Fruit fly (Drosophila melanogaster) whole organism, embryonic: ENCODE data around the gene Rab23.

Experiments
- Blimp-1 ChIP-seq: fragments of 200-800 bp; sonication (Bioruptor generic); optimal IDR thresholded peaks from 3 replicates; lab custom pipeline; 2018; ENCODE audit warnings: missing biosample characterization, missing genetic modification characterization, mild to moderate bottlenecking, moderate library complexity, missing genetic modification reagents
- CG1024 ChIP-seq: fragments of 200-800 bp; sonication (Bioruptor generic); IDR thresholded peaks from 2 replicates; pipeline ENCODE4 v1.3.6; 2022; ENCODE audit warnings: missing biosample characterization, missing genetic modification characterization
- CG12219 ChIP-seq: fragments of 200-800 bp; sonication (Bioruptor generic); optimal IDR thresholded peaks from 3 replicates; lab custom pipeline; 2018; ENCODE audit warnings: missing biosample characterization, mild to moderate bottlenecking, missing genetic modification characterization
- CG13296 ChIP-seq: fragments of 200-800 bp; sonication (Bioruptor generic); optimal IDR thresholded peaks from 3 replicates; lab custom pipeline; 2018; ENCODE audit warnings: missing biosample characterization, mild to moderate bottlenecking, missing genetic modification characterization
- CG13624 ChIP-seq: fragments of 200-800 bp; sonication (Bioruptor generic); optimal IDR thresholded peaks from 2 replicates; lab custom pipeline; 2016; ENCODE audit warnings: missing biosample characterization, missing genetic modification characterization
- CG16863 ChIP-seq: fragments of 200-800 bp; sonication (Bioruptor generic); optimal IDR thresholded peaks from 3 replicates; lab custom pipeline; 2016; ENCODE audit warnings: missing biosample characterization, missing genetic modification characterization
- CG1832 ChIP-seq: fragments of 200-800 bp; sonication (Bioruptor generic); optimal IDR thresholded peaks from 2 replicates; lab custom pipeline; 2017; ENCODE audit warnings: missing biosample characterization, mild to moderate bottlenecking, missing genetic modification characterization, inconsistent platforms
- CG2712 ChIP-seq: fragments of 200-800 bp; optimal IDR thresholded peaks from 3 replicates; lab custom pipeline; 2019; ENCODE audit warnings: missing biosample characterization, mild to moderate bottlenecking, missing genetic modification characterization, moderate library complexity
- CG31388 ChIP-seq: fragments of 200-800 bp; sonication (Bioruptor generic); optimal IDR thresholded peaks from 2 replicates; lab custom pipeline; 2016; ENCODE audit warnings: missing biosample characterization, missing genetic modification characterization
- CG32772 ChIP-seq: fragments of 200-800 bp; sonication (Bioruptor generic); IDR thresholded peaks from 2 replicates; pipeline ENCODE4 v1.3.6; 2022; ENCODE audit warnings: missing biosample characterization, missing genetic modification characterization
- CG4404 ChIP-seq: fragments of 200-800 bp; sonication (Bioruptor generic); IDR thresholded peaks from 2 replicates; pipeline ENCODE4 v1.3.6; 2022; ENCODE audit warnings: missing biosample characterization, missing genetic modification characterization
- CG4854 ChIP-seq: fragments of 200-800 bp; sonication (Bioruptor generic); optimal IDR thresholded peaks from 2 replicates; lab custom pipeline; 2016; ENCODE audit warnings: missing biosample characterization, missing genetic modification characterization, inconsistent platforms
- CG5180 ChIP-seq: fragments of 200-800 bp; sonication (Bioruptor generic); optimal IDR thresholded peaks from 3 replicates; lab custom pipeline; 2017; ENCODE audit warnings: missing biosample characterization, missing genetic modification characterization, mild to moderate bottlenecking, moderate library complexity, missing genetic modification reagents
- CG7928 ChIP-seq: fragments of 200-800 bp; sonication (Bioruptor generic); optimal IDR thresholded peaks from 2 replicates; lab custom pipeline; 2017; ENCODE audit warnings: missing biosample characterization, mild to moderate bottlenecking, missing genetic modification characterization
- CG9797 ChIP-seq: fragments of 200-800 bp; sonication (Bioruptor generic); optimal IDR thresholded peaks from 3 replicates; lab custom pipeline; 2018; ENCODE audit warnings: missing biosample characterization, mild to moderate bottlenecking, missing genetic modification characterization
- CG9817 ChIP-seq: fragments of 200-800 bp; sonication (Bioruptor generic); optimal IDR thresholded peaks from 2 replicates; lab custom pipeline; 2018; ENCODE audit warnings: missing biosample characterization, mild to moderate bottlenecking, missing genetic modification characterization, moderate library complexity
- D ChIP-seq, 2 experiments: fragments of 200-800 bp in 1 of 2; fragments of >200 bp in 1 of 2; sonication (Bioruptor generic) in 1 of 2; optimal IDR thresholded peaks; 2 replicates in 1 of 2; 3 replicates in 1 of 2; lab custom pipeline; 2017; ENCODE audit warnings: mild to moderate bottlenecking in 1 of 2, missing biosample characterization in 1 of 2, missing genetic modification characterization in 1 of 2, missing genetic modification reagents in 1 of 2
- Ets65A ChIP-seq: fragments of 200-800 bp; sonication (Bioruptor generic); peaks from one replicate; lab custom pipeline; 2016; ENCODE audit warnings: missing biosample characterization, missing genetic modification characterization
- Gug ChIP-seq: fragments of 200-800 bp; sonication (Bioruptor generic); IDR thresholded peaks from 4 replicates; pipeline ENCODE4 v1.3.6; 2022; ENCODE audit warnings: missing biosample characterization, missing genetic modification characterization
- H2.0 ChIP-seq: fragments of 200-800 bp; sonication (Bioruptor generic); IDR thresholded peaks from 2 replicates; pipeline ENCODE4 v1.3.6; 2022; ENCODE audit warnings: missing biosample characterization, missing genetic modification characterization
- MBD-R2 ChIP-seq: fragments of 200-800 bp; sonication (Bioruptor generic); IDR thresholded peaks from 2 replicates; pipeline ENCODE4 v1.3.6; 2022; ENCODE audit warnings: missing biosample characterization, missing genetic modification characterization
- MESR4 ChIP-seq: fragments of 200-800 bp; sonication (Bioruptor generic); optimal IDR thresholded peaks from 2 replicates; lab custom pipeline; 2018; ENCODE audit warnings: missing biosample characterization, mild to moderate bottlenecking, missing genetic modification characterization, moderate library complexity
- Mad ChIP-seq: fragments of 200-800 bp; sonication (Bioruptor generic); optimal IDR thresholded peaks from 2 replicates; lab custom pipeline; 2016; ENCODE audit warnings: missing biosample characterization, missing genetic modification characterization
- Med ChIP-seq: fragments of 200-800 bp; sonication (Bioruptor generic); peaks from one replicate; lab custom pipeline; 2016; ENCODE audit warnings: missing biosample characterization, missing genetic modification characterization, mild to moderate bottlenecking, inconsistent platforms, moderate library complexity
- NC2α ChIP-seq: fragments of 200-800 bp; sonication (Bioruptor generic); optimal IDR thresholded peaks from 2 replicates; lab custom pipeline; 2016; ENCODE audit warnings: missing biosample characterization, missing genetic modification characterization
- TFAM ChIP-seq: fragments of 200-800 bp; sonication (Bioruptor generic); optimal IDR thresholded peaks from 2 replicates; lab custom pipeline; 2017; ENCODE audit warnings: missing biosample characterization, missing genetic modification characterization, inconsistent platforms
- al ChIP-seq: fragments of 200-800 bp; sonication (Bioruptor generic); IDR thresholded peaks from 2 replicates; pipeline ENCODE4 v1.3.6; 2022; ENCODE audit warnings: missing biosample characterization, missing genetic modification characterization
- aop ChIP-seq: fragments of 200-800 bp; sonication (Bioruptor generic); IDR thresholded peaks from 2 replicates; pipeline ENCODE4 v1.3.6; 2022; ENCODE audit warnings: missing biosample characterization, missing genetic modification characterization
- br ChIP-seq: fragments of >200 bp; optimal IDR thresholded peaks from 2 replicates; lab custom pipeline; 2017
- cg ChIP-seq: fragments of 200-800 bp; sonication (Bioruptor generic); optimal IDR thresholded peaks from 3 replicates; lab custom pipeline; 2019; ENCODE audit warnings: missing biosample characterization, mild to moderate bottlenecking, missing genetic modification characterization, moderate library complexity
- chif ChIP-seq, 2 experiments: fragments of 200-800 bp; sonication (Bioruptor generic); optimal IDR thresholded peaks; 3 replicates each; lab custom pipeline; 2016; ENCODE audit warnings: missing biosample characterization in 2 of 2, missing genetic modification characterization in 2 of 2
- chinmo ChIP-seq: fragments of 200-800 bp; sonication (Bioruptor generic); IDR thresholded peaks from 4 replicates; pipeline ENCODE4 v1.3.6; 2022; ENCODE audit warnings: missing biosample characterization, missing genetic modification characterization; ENCODE audit not compliant: partially characterized antibody
- chn ChIP-seq: fragments of 200-800 bp; sonication (Bioruptor generic); optimal IDR thresholded peaks from 2 replicates; lab custom pipeline; 2016; ENCODE audit warnings: missing biosample characterization, missing genetic modification characterization
- gcm ChIP-seq: fragments of 200-800 bp; sonication (Bioruptor generic); optimal IDR thresholded peaks from 2 replicates; lab custom pipeline; 2019; ENCODE audit warnings: missing biosample characterization, mild to moderate bottlenecking, missing genetic modification characterization, moderate library complexity
- hkb ChIP-seq, 2 experiments: fragments of 200-800 bp in 1 of 2; fragments of >200 bp in 1 of 2; sonication (Bioruptor generic) in 1 of 2; IDR thresholded peaks in 1 of 2; optimal IDR thresholded peaks in 1 of 2; 2 replicates each; pipeline versions ENCODE4 v1.3.6 to Lab custom; 2017 to 2022; ENCODE audit warnings: missing biosample characterization in 1 of 2, missing genetic modification characterization in 1 of 2
- lbe ChIP-seq: fragments of 200-800 bp; sonication (Bioruptor generic); optimal IDR thresholded peaks from 2 replicates; lab custom pipeline; 2016; ENCODE audit warnings: missing biosample characterization, mild to moderate bottlenecking, missing genetic modification characterization
- mam ChIP-seq: fragments of 200-800 bp; sonication (Bioruptor generic); optimal IDR thresholded peaks from 3 replicates; lab custom pipeline; 2016; ENCODE audit warnings: missing biosample characterization, missing genetic modification characterization
- nerfin-2 ChIP-seq: fragments of 200-800 bp; sonication (Bioruptor generic); IDR thresholded peaks from 2 replicates; pipeline ENCODE4 v1.3.6; 2022; ENCODE audit warnings: missing biosample characterization, missing genetic modification characterization; ENCODE audit not compliant: partially characterized antibody
- nmo ChIP-seq: fragments of 200-800 bp; sonication (Bioruptor generic); optimal IDR thresholded peaks from 2 replicates; lab custom pipeline; 2018; ENCODE audit warnings: missing biosample characterization, mild to moderate bottlenecking, missing genetic modification characterization, moderate library complexity
- rib ChIP-seq: fragments of 200-800 bp; sonication (Bioruptor generic); IDR thresholded peaks from 2 replicates; pipeline ENCODE4 v1.3.6; 2022; ENCODE audit warnings: missing biosample characterization, missing genetic modification characterization
- row ChIP-seq: fragments of 200-800 bp; sonication (Bioruptor generic); IDR thresholded peaks from 3 replicates; pipeline ENCODE4 v1.3.6; 2022; ENCODE audit warnings: missing biosample characterization, missing genetic modification characterization
- sens ChIP-seq: fragments of 200-800 bp; sonication (Bioruptor generic); peaks from one replicate; lab custom pipeline; 2016; ENCODE audit warnings: missing biosample characterization, missing genetic modification characterization
- sisA ChIP-seq: fragments of 200-800 bp; sonication (Bioruptor generic); IDR thresholded peaks from 2 replicates; pipeline ENCODE4 v1.3.6; 2022; ENCODE audit warnings: missing biosample characterization, missing genetic modification characterization

Gene Rab23

dm6 chr3R:5647705-5648568 is 37.3 kb downstream of the Rab23 start (continued):
- TF ChIP-seq MBD-R2 (GFP tag; lab: Robert Waterston, UW) (0 out of 2 replicates have a peak, but pooled peaks have one; percentile 6), sens (peak; percentile 19), CG5180 (peak; percentile 82), cg (GFP tag; lab: Kevin White, UChicago) (peak; percentile 98), CG1832 (peak; percentile 49), D (optimal IDR thresholded peaks at IDR 0.05; lab: Kevin White, UChicago) (peak; percentile 46), D (GFP tag; optimal IDR thresholded peaks at IDR 0.05; lab: Kevin White, UChicago) (no peak), Blimp-1 (GFP tag; lab: Kevin White, UChicago) (peak; percentile 16), Ets65A (peak; percentile 50), chinmo (GFP tag; lab: Robert Waterston, UW) (peak; percentile 63; the same call in 2 of the 4 replicates), nerfin-2 (GFP tag; lab: Robert Waterston, UW) (0 out of 2 replicates have a peak, but pooled peaks have one; percentile 20), hkb (optimal IDR thresholded peaks at IDR 0.05; lab: Kevin White, UChicago) (no peak), hkb (GFP tag; IDR thresholded peaks at IDR 0.05; lab: Robert Waterston, UW) (peak; percentile 11; the same call in 1 of the 2 replicates), Gug (no peak), CG9797 (GFP tag; lab: Kevin White, UChicago) (no peak), CG13296 (GFP tag; lab: Kevin White, UChicago) (no peak), sisA (no peak), Mad (GFP tag; lab: Kevin White, UChicago) (no peak), rib (GFP tag; lab: Robert Waterston, UW) (peak; percentile 8)
- TF ChIP-seq, all 482 proteins: peak for 28

- TF ChIP-seq Med (GFP tag; lab: Kevin White, UChicago) (peak; percentile 60), NC2α (no peak)
- TF ChIP-seq, all 482 proteins: peak for 1
Observed at dm6 chr3R:5643421-5643820, 41.8 kb downstream of the Rab23 start.

dm6 chr3R:5636519-5637430 is 48.5 kb downstream of the Rab23 start, which contains the start of the genes CG31548 and CG12170:
Gene CG31548 (minus strand): TSS chr3R:5636852.
Gene CG12170 (plus strand): TSS chr3R:5637234.
- TF ChIP-seq CG2712 (tag; lab: Kevin White, UChicago) (peak; percentile 77), nmo (GFP tag; lab: Kevin White, UChicago) (peak; percentile 56), br (no peak), CG16863 (GFP tag; lab: Kevin White, UChicago) (peak; percentile 27), CG4854 (GFP tag; lab: Kevin White, UChicago) (peak; percentile 11), mam (peak; percentile 36), H2.0 (GFP tag; lab: Robert Waterston, UW) (0 out of 2 replicates have a peak, but pooled peaks have one; percentile 14), aop (GFP tag; lab: Robert Waterston, UW) (no peak), lbe (GFP tag; lab: Kevin White, UChicago) (peak; percentile 22), chn (GFP tag; lab: Kevin White, UChicago) (peak; percentile 28), CG7928 (GFP tag; lab: Kevin White, UChicago) (no peak), row (GFP tag; lab: Robert Waterston, UW) (peak; percentile 62; the same call in 2 of the 3 replicates), CG13296 (GFP tag; lab: Kevin White, UChicago) (peak; percentile 42), CG12219 (GFP tag; lab: Kevin White, UChicago) (no peak), CG32772 (GFP tag; lab: Robert Waterston, UW) (no peak), CG4404 (GFP tag; lab: Robert Waterston, UW) (no peak), CG13624 (GFP tag; lab: Kevin White, UChicago) (peak; percentile 32), CG31388 (GFP tag; lab: Kevin White, UChicago) (peak; percentile 36), TFAM (GFP tag; lab: Kevin White, UChicago) (no peak), chif (GFP tag; optimal IDR thresholded peaks at IDR 0.05; lab: Kevin White, UChicago) (peak in 1 of 2 experiments; percentile 41), MESR4 (GFP tag; lab: Kevin White, UChicago) (peak; percentile 94), gcm (GFP tag; lab: Kevin White, UChicago) (peak; percentile 50), CG9817 (tag; lab: Kevin White, UChicago) (no peak), CG1024 (GFP tag; lab: Robert Waterston, UW) (no peak), al (GFP tag; lab: Robert Waterston, UW) (no peak)
